Fruit fly (Drosophila melanogaster) whole organism, embryonic: ENCODE measurements around the gene Hn.

Experiments
- BtbVII ChIP-seq: fragments of 200-800 bp; sonication (Bioruptor generic); optimal IDR thresholded peaks from 3 replicates; lab custom pipeline; 2017; ENCODE audit warnings: missing biosample characterization, mild to moderate bottlenecking, missing genetic modification characterization
- CG10543 ChIP-seq: fragments of 200-800 bp; sonication (Bioruptor generic); optimal IDR thresholded peaks from 3 replicates; lab custom pipeline; 2017; ENCODE audit warnings: missing biosample characterization, mild to moderate bottlenecking, missing genetic modification characterization, moderate library complexity
- CG11560 ChIP-seq: fragments of 200-800 bp; sonication (Bioruptor generic); IDR thresholded peaks from 3 replicates; pipeline ENCODE4 v1.3.6; 2022; ENCODE audit warnings: missing biosample characterization, missing genetic modification characterization
- CG12155 ChIP-seq: fragments of 200-800 bp; sonication (Bioruptor generic); optimal IDR thresholded peaks from 3 replicates; lab custom pipeline; 2016; ENCODE audit warnings: missing biosample characterization, missing genetic modification characterization
- CG1233 ChIP-seq: fragments of 200-800 bp; sonication (Bioruptor generic); optimal IDR thresholded peaks from 4 replicates; lab custom pipeline; 2018; ENCODE audit warnings: missing biosample characterization, mild to moderate bottlenecking, missing genetic modification characterization
- CG12391 ChIP-seq: fragments of 200-800 bp; sonication (Bioruptor generic); optimal IDR thresholded peaks from 3 replicates; lab custom pipeline; 2018; ENCODE audit warnings: missing biosample characterization, mild to moderate bottlenecking, missing genetic modification characterization, moderate library complexity
- CG13287 ChIP-seq: fragments of 200-800 bp; sonication (Bioruptor generic); IDR thresholded peaks from 2 replicates; pipeline ENCODE4 v1.3.6; 2022; ENCODE audit warnings: missing biosample characterization, missing genetic modification characterization; ENCODE audit not compliant: partially characterized antibody
- CG13424 ChIP-seq: fragments of 200-800 bp; sonication (Bioruptor generic); optimal IDR thresholded peaks from 2 replicates; lab custom pipeline; 2019; ENCODE audit warnings: missing biosample characterization, mild to moderate bottlenecking, missing genetic modification characterization, moderate library complexity
- CG14965 ChIP-seq: fragments of 200-800 bp; sonication (Bioruptor generic); optimal IDR thresholded peaks from 2 replicates; lab custom pipeline; 2016; ENCODE audit warnings: missing biosample characterization, missing genetic modification characterization, borderline replicate concordance
- CG15073 ChIP-seq: fragments of 200-800 bp; sonication (Bioruptor generic); optimal IDR thresholded peaks from 2 replicates; lab custom pipeline; 2016; ENCODE audit warnings: missing biosample characterization, missing genetic modification characterization
- CG1529 ChIP-seq: fragments of 200-800 bp; sonication (Bioruptor generic); optimal IDR thresholded peaks from 3 replicates; lab custom pipeline; 2018; ENCODE audit warnings: missing biosample characterization, missing genetic modification characterization
- CG18011 ChIP-seq: fragments of 200-800 bp; sonication (Bioruptor generic); optimal IDR thresholded peaks from 2 replicates; lab custom pipeline; 2017; ENCODE audit warnings: missing biosample characterization, missing genetic modification characterization, mild to moderate bottlenecking, moderate library complexity, missing genotype
- CG18476 ChIP-seq: fragments of 200-800 bp; sonication (Bioruptor generic); optimal IDR thresholded peaks from 2 replicates; lab custom pipeline; 2016; ENCODE audit warnings: missing biosample characterization, mild to moderate bottlenecking, missing genetic modification characterization
- CG2116 ChIP-seq: fragments of 200-800 bp; sonication (Bioruptor generic); optimal IDR thresholded peaks from 3 replicates; lab custom pipeline; 2018; ENCODE audit warnings: missing biosample characterization, mild to moderate bottlenecking, missing genetic modification characterization
- CG3065 ChIP-seq: fragments of 200-800 bp; sonication (Bioruptor generic); optimal IDR thresholded peaks from 2 replicates; lab custom pipeline; 2016; ENCODE audit warnings: missing biosample characterization, missing genetic modification characterization
- CG31388 ChIP-seq: fragments of 200-800 bp; sonication (Bioruptor generic); optimal IDR thresholded peaks from 2 replicates; lab custom pipeline; 2016; ENCODE audit warnings: missing biosample characterization, missing genetic modification characterization
- CG3163 ChIP-seq: fragments of 200-800 bp; sonication (Bioruptor generic); optimal IDR thresholded peaks from 3 replicates; lab custom pipeline; 2016; ENCODE audit warnings: missing biosample characterization, missing genetic modification characterization
- CG4282 ChIP-seq: fragments of 200-800 bp; sonication (Bioruptor generic); optimal IDR thresholded peaks from 2 replicates; lab custom pipeline; 2016; ENCODE audit warnings: missing biosample characterization, missing genetic modification characterization
- CG4617 ChIP-seq: fragments of 200-800 bp; sonication (Bioruptor generic); optimal IDR thresholded peaks from 3 replicates; lab custom pipeline; 2016; ENCODE audit warnings: missing biosample characterization, missing genetic modification characterization, borderline replicate concordance
- CG4854 ChIP-seq: fragments of 200-800 bp; sonication (Bioruptor generic); optimal IDR thresholded peaks from 2 replicates; lab custom pipeline; 2016; ENCODE audit warnings: missing biosample characterization, missing genetic modification characterization, inconsistent platforms
- CG6813 ChIP-seq: fragments of 200-800 bp; sonication (Bioruptor generic); optimal IDR thresholded peaks from 2 replicates; lab custom pipeline; 2017; ENCODE audit warnings: missing biosample characterization, missing genetic modification characterization, mild to moderate bottlenecking, moderate library complexity, missing genetic modification reagents
- CG8924 ChIP-seq: fragments of 200-800 bp; optimal IDR thresholded peaks from 3 replicates; lab custom pipeline; 2019; ENCODE audit warnings: missing biosample characterization, mild to moderate bottlenecking, missing genetic modification characterization, moderate library complexity
- CG8944 ChIP-seq: fragments of 200-800 bp; sonication (Bioruptor generic); optimal IDR thresholded peaks from 3 replicates; lab custom pipeline; 2016; ENCODE audit warnings: missing biosample characterization, missing genetic modification characterization
- CG9876 ChIP-seq: fragments of 200-800 bp; sonication (Bioruptor generic); optimal IDR thresholded peaks from 2 replicates; lab custom pipeline; 2016; ENCODE audit warnings: missing biosample characterization, missing genetic modification characterization
- D19A ChIP-seq: fragments of 200-800 bp; optimal IDR thresholded peaks from 3 replicates; lab custom pipeline; 2019; ENCODE audit warnings: missing biosample characterization, mild to moderate bottlenecking, missing genetic modification characterization, moderate library complexity
- D19B ChIP-seq: fragments of 200-800 bp; sonication (Bioruptor generic); optimal IDR thresholded peaks from 2 replicates; lab custom pipeline; 2017; ENCODE audit warnings: missing biosample characterization, mild to moderate bottlenecking, missing genetic modification characterization
- Dek ChIP-seq: fragments of 200-800 bp; sonication (Bioruptor generic); optimal IDR thresholded peaks from 3 replicates; lab custom pipeline; 2019; ENCODE audit warnings: missing biosample characterization, mild to moderate bottlenecking, missing genetic modification characterization, moderate library complexity
- Ets97D ChIP-seq: fragments of 200-800 bp; sonication (Bioruptor generic); optimal IDR thresholded peaks from 3 replicates; lab custom pipeline; 2016; ENCODE audit warnings: missing biosample characterization, missing genetic modification characterization
- Hr51 ChIP-seq, 2 experiments: fragments of 200-800 bp; sonication (Bioruptor generic); optimal IDR thresholded peaks; 2 replicates in 1 of 2; 3 replicates in 1 of 2; lab custom pipeline; 2016 to 2018; ENCODE audit warnings: missing biosample characterization in 2 of 2, missing genetic modification characterization in 2 of 2, mild to moderate bottlenecking in 1 of 2, moderate library complexity in 1 of 2
- MBD-R2 ChIP-seq: fragments of 200-800 bp; sonication (Bioruptor generic); IDR thresholded peaks from 2 replicates; pipeline ENCODE4 v1.3.6; 2022; ENCODE audit warnings: missing biosample characterization, missing genetic modification characterization
- Meics ChIP-seq: fragments of 200-800 bp; sonication (Bioruptor generic); optimal IDR thresholded peaks from 2 replicates; lab custom pipeline; 2017; ENCODE audit warnings: missing biosample characterization, mild to moderate bottlenecking, missing genetic modification characterization
- NK7.1 ChIP-seq: fragments of 200-800 bp; sonication (Bioruptor generic); optimal IDR thresholded peaks from 3 replicates; lab custom pipeline; 2016; ENCODE audit warnings: missing biosample characterization, missing genetic modification characterization
- Pdp1 ChIP-seq, 2 experiments: fragments of 200-800 bp; sonication (Bioruptor generic); optimal IDR thresholded peaks; 3 replicates each; lab custom pipeline; 2016; ENCODE audit warnings: missing biosample characterization in 2 of 2, missing genetic modification characterization in 2 of 2, mild to moderate bottlenecking in 1 of 2, moderate library complexity in 1 of 2
- Sin3A ChIP-seq: fragments of >200 bp; optimal IDR thresholded peaks from 2 replicates; lab custom pipeline; 2018
- Stat92E ChIP-seq, 3 experiments: fragments of >200 bp in 2 of 3; fragments of 200-800 bp in 1 of 3; sonication (Bioruptor generic) in 1 of 3; optimal IDR thresholded peaks; 2 replicates each; lab custom pipeline; 2017 to 2019; ENCODE audit warnings: missing biosample characterization in 3 of 3, missing genetic modification characterization in 3 of 3, mild to moderate bottlenecking in 1 of 3, moderate library complexity in 1 of 3
- ci ChIP-seq: fragments of 200-800 bp; sonication (Bioruptor generic); IDR thresholded peaks from 3 replicates; pipeline ENCODE4 v1.3.6; 2022; ENCODE audit warnings: missing biosample characterization, missing genetic modification characterization
- crol ChIP-seq: fragments of 200-800 bp; sonication (Bioruptor generic); IDR thresholded peaks from 2 replicates; pipeline ENCODE4 v1.3.6; 2022; ENCODE audit warnings: missing biosample characterization, missing genetic modification characterization
- dmrt11E ChIP-seq: fragments of 200-800 bp; sonication (Bioruptor generic); optimal IDR thresholded peaks from 3 replicates; lab custom pipeline; 2018; ENCODE audit warnings: missing biosample characterization, mild to moderate bottlenecking, missing genetic modification characterization, moderate library complexity
- dpn ChIP-seq, 2 experiments: fragments of 200-800 bp; sonication (Bioruptor generic); optimal IDR thresholded peaks; 3 replicates each; lab custom pipeline; 2016; ENCODE audit warnings: missing biosample characterization in 2 of 2, missing genetic modification characterization in 2 of 2
- eyg ChIP-seq: fragments of 200-800 bp; sonication (Bioruptor generic); optimal IDR thresholded peaks from 3 replicates; lab custom pipeline; 2016; ENCODE audit warnings: missing biosample characterization, missing genetic modification characterization
- fu2 ChIP-seq: fragments of 200-800 bp; sonication (Bioruptor generic); optimal IDR thresholded peaks from 2 replicates; lab custom pipeline; 2016; ENCODE audit warnings: missing biosample characterization, missing genetic modification characterization
- ham ChIP-seq: fragments of 200-800 bp; sonication (Bioruptor generic); IDR thresholded peaks from 2 replicates; pipeline ENCODE4 v1.3.6; 2022; ENCODE audit warnings: missing biosample characterization, missing genetic modification characterization
- hth ChIP-seq: fragments of >200 bp; optimal IDR thresholded peaks from 2 replicates; lab custom pipeline; 2017; ENCODE audit warnings: inconsistent platforms
- jigr1 ChIP-seq: fragments of 200-800 bp; sonication (Bioruptor generic); IDR thresholded peaks from 3 replicates; pipeline ENCODE4 v1.3.6; 2022; ENCODE audit warnings: missing biosample characterization, missing genetic modification characterization
- jing ChIP-seq: fragments of 200-800 bp; sonication (Bioruptor generic); optimal IDR thresholded peaks from 2 replicates; lab custom pipeline; 2018; ENCODE audit warnings: missing biosample characterization, mild to moderate bottlenecking, missing genetic modification characterization
- trem ChIP-seq: fragments of 200-800 bp; optimal IDR thresholded peaks from 3 replicates; lab custom pipeline; 2019; ENCODE audit warnings: missing biosample characterization, mild to moderate bottlenecking, missing genetic modification characterization, moderate library complexity
- twi ChIP-seq: fragments of 200-800 bp; optimal IDR thresholded peaks from 2 replicates; lab custom pipeline; 2019; ENCODE audit warnings: missing biosample characterization, mild to moderate bottlenecking, missing genetic modification characterization, moderate library complexity
- tx ChIP-seq: fragments of 200-800 bp; sonication (Bioruptor generic); optimal IDR thresholded peaks from 2 replicates; lab custom pipeline; 2016; ENCODE audit warnings: missing biosample characterization, missing genetic modification characterization
- yki ChIP-seq: fragments of >200 bp; optimal IDR thresholded peaks from 3 replicates; lab custom pipeline; 2018

Hn gene

DNA sequence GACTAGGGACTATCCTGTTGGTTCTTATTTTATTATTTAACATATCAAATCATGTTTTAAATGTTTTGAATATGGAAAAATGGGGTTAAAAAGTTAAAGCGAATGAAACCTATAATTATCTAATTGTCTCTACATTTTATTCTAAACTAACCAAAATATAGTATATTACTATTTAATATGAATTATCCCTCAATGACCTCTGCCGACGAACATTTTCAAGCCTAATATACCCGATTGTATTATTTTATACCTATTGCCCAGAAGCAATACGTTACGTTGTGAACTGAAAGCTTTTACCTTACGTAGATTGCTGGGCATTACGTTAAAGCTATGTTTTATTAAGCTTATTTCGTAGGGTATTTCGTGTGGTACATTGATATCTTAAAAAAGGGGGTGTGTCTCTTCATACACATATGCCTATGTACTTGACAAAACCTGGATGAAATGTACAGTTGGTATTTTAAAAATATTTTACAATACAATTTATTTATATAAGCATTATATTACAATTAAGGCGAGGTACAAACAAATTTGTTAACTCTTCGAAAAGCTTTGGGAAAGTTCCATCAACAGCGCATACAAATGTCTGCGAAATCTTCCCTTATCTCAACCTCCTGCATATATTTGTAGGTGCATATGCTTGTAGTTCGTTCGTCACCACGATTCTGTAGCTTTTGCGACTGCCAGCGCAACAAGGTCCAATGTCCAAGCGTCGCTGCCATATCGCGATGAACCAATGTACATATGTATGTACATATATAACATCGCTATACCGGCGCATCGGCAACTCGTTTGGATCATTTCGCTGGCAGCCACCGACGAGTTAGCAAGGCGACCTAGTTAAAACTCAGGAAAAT is 41.5 kb upstream of the Hn start, which contains the start of gene Mcad (continued):
- peak; percentile 54 for TF ChIP-seq CG2116 (GFP tag; lab: Kevin White, UChicago)
- TF ChIP-seq D19A = peak; percentile 94
- TF ChIP-seq CG1529 = peak; percentile 50
- peak; percentile 60 for TF ChIP-seq CG4617 (GFP tag; lab: Kevin White, UChicago)
- peak; percentile 95 for TF ChIP-seq BtbVII (GFP tag; lab: Kevin White, UChicago)
- peak; percentile 80 for TF ChIP-seq ham (GFP tag; lab: Robert Waterston, UW)
- TF ChIP-seq Meics = peak; percentile 97
- peak; percentile 8 to 94 for TF ChIP-seq Hr51 (GFP tag; optimal IDR thresholded peaks at IDR 0.05; lab: Kevin White, UChicago)
- TF ChIP-seq D19B (GFP tag; lab: Kevin White, UChicago) = peak; percentile 100
- peak; percentile 81 for TF ChIP-seq ci (GFP tag; lab: Robert Waterston, UW)
- TF ChIP-seq CG11560 = peak; percentile 84
- TF ChIP-seq Dek = peak; percentile 84
- peak; percentile 76 for TF ChIP-seq CG18011 (GFP tag; lab: Kevin White, UChicago)
- no peak for TF ChIP-seq yki (lab: Kevin White, UChicago)
- TF ChIP-seq CG3065 (GFP tag; lab: Kevin White, UChicago) = peak; percentile 16
- TF ChIP-seq dpn (GFP tag; optimal IDR thresholded peaks at IDR 0.05; lab: Kevin White, UChicago) = peak; percentile 53 to 85
- no peak for TF ChIP-seq Sin3A
- TF ChIP-seq CG4854 = peak; percentile 79
- TF ChIP-seq eyg (GFP tag; lab: Kevin White, UChicago) = no peak
- no peak for TF ChIP-seq hth
- peak; percentile 35 for TF ChIP-seq NK7.1
- TF ChIP-seq MBD-R2 (GFP tag; lab: Robert Waterston, UW) = peak; percentile 92
- TF ChIP-seq CG9876 (GFP tag; lab: Kevin White, UChicago) = no peak
- TF ChIP-seq CG1233 (GFP tag; lab: Kevin White, UChicago) = peak; percentile 88
- peak; percentile 77 for TF ChIP-seq CG12155 (GFP tag; lab: Kevin White, UChicago)
- TF ChIP-seq trem (tag; lab: Kevin White, UChicago) = peak; percentile 90
- TF ChIP-seq CG12391 (tag; lab: Kevin White, UChicago) = peak; percentile 86
- no peak for TF ChIP-seq CG3163 (GFP tag; lab: Kevin White, UChicago)
- TF ChIP-seq dmrt11E = peak; percentile 2
- TF ChIP-seq CG6813 (GFP tag; lab: Kevin White, UChicago) = peak; percentile 80
- TF ChIP-seq CG18476 (GFP tag; lab: Kevin White, UChicago) = peak; percentile 87
- peak; percentile 47 for TF ChIP-seq CG10543 (GFP tag; lab: Kevin White, UChicago)
- peak; percentile 55 to 73 for TF ChIP-seq Pdp1 (GFP tag; optimal IDR thresholded peaks at IDR 0.05; lab: Kevin White, UChicago)
- TF ChIP-seq tx (GFP tag; lab: Kevin White, UChicago) = peak; percentile 30
- TF ChIP-seq jigr1 (GFP tag; lab: Robert Waterston, UW) = peak; percentile 63; the same call in 2 of the 3 replicates
- no peak for TF ChIP-seq CG13287 (GFP tag; lab: Robert Waterston, UW)
- peak; percentile 47 for TF ChIP-seq Ets97D (GFP tag; lab: Kevin White, UChicago)
- TF ChIP-seq CG8924 (tag; lab: Kevin White, UChicago) = peak; percentile 90
- peak; percentile 25 for TF ChIP-seq fu2 (GFP tag; lab: Kevin White, UChicago)
- TF ChIP-seq CG4282 (GFP tag; lab: Kevin White, UChicago) = no peak
- peak; percentile 34 for TF ChIP-seq twi (tag; lab: Kevin White, UChicago)
- peak; percentile 91 for TF ChIP-seq CG31388 (GFP tag; lab: Kevin White, UChicago)
- TF ChIP-seq CG8944 (GFP tag; lab: Kevin White, UChicago) = no peak
- peak; percentile 88 for TF ChIP-seq CG13424 (tag; lab: Kevin White, UChicago)
- peak; percentile 61 for TF ChIP-seq jing
- TF ChIP-seq CG15073 (GFP tag; lab: Kevin White, UChicago) = peak; percentile 27
- peak; percentile 42 for TF ChIP-seq crol (GFP tag; lab: Robert Waterston, UW)
- TF ChIP-seq CG14965 = no peak
- TF ChIP-seq Stat92E (GFP tag; optimal IDR thresholded peaks at IDR 0.05; lab: Kevin White, UChicago) = no peak
